Worm (Caenorhabditis elegans) whole organism, L2 larva: Measurements from ENCODE around the gene cwn-1.

ENCODE experiments used
- ama-1 ChIP-seq: fragments of 150-350 bp; optimal IDR thresholded peaks from 2 replicates; lab custom pipeline; 2018; ENCODE audit warnings: inconsistent platforms
- blmp-1 ChIP-seq: sonication (generic microtip); optimal IDR thresholded peaks from 2 replicates; lab custom pipeline; 2017; ENCODE audit warnings: missing genetic modification characterization, mild to moderate bottlenecking, missing compliant biosample characterization, antibody characterized with exemption, moderate library complexity; ENCODE audit not compliant: insufficient read depth
- lsy-2 ChIP-seq, 2 experiments: fragments of 150-350 bp in 1 of 2; sonication (generic microtip) in 1 of 2; optimal IDR thresholded peaks; 2 replicates each; lab custom pipeline; 2014 to 2017; ENCODE audit warnings: missing biosample characterization in 2 of 2, missing genetic modification characterization in 2 of 2
- nhr-77 ChIP-seq: fragments of 150-350 bp; optimal IDR thresholded peaks from 2 replicates; lab custom pipeline; 2014; ENCODE audit warnings: missing biosample characterization, missing genetic modification characterization
- skn-1 ChIP-seq: sonication (generic microtip); optimal IDR thresholded peaks from 2 replicates; lab custom pipeline; 2017; ENCODE audit warnings: missing biosample characterization, missing genetic modification characterization
- snpc-4 ChIP-seq: fragments of 150-350 bp; optimal IDR thresholded peaks from 2 replicates; lab custom pipeline; 2014; ENCODE audit warnings: missing biosample characterization, missing genetic modification characterization
- unc-39 ChIP-seq: fragments of 150-350 bp; optimal IDR thresholded peaks from 2 replicates; lab custom pipeline; 2014; ENCODE audit warnings: missing biosample characterization, missing genetic modification characterization
- unc-62 ChIP-seq: fragments of 150-350 bp; optimal IDR thresholded peaks from 2 replicates; lab custom pipeline; 2014; ENCODE audit warnings: missing biosample characterization, missing genetic modification reagents, missing genetic modification characterization

DNA sequence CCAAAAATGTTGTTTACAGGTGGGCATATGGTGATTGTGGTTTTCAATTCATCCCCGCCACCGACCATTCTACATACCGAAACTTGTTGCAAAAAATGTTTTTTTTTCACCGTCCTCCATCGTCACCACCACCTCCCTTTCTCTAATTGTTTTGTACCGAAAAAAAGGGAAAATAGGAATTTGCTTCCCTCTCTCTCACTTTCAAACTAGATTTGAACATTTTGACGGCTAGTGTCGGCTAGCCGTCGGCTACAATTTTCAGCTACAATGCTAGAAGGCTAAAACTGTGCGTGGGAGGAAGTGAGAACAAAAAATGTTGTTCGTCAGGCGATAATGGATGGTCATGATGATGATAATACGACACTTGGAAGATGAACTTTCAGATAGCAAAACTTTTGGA lies 44.7 kb upstream of the cwn-1 start:
- TF ChIP-seq lsy-2 (tag; optimal IDR thresholded peaks at IDR 0.05; lab: Kevin White, UChicago), result no peak
- TF ChIP-seq ama-1 (lab: Kevin White, UChicago), result no peak
- TF ChIP-seq skn-1 (tag; lab: Kevin White, UChicago), result no peak
- TF ChIP-seq unc-39 (tag; lab: Kevin White, UChicago), result no peak
- peak; percentile 39 for TF ChIP-seq blmp-1 (tag; lab: Kevin White, UChicago)
- TF ChIP-seq snpc-4, result no peak
- TF ChIP-seq nhr-77 (tag; lab: Kevin White, UChicago), result no peak
- no peak for TF ChIP-seq unc-62
